Fruit fly (Drosophila melanogaster): ENCODE results near the gene Dnaaf4.

DNA sequence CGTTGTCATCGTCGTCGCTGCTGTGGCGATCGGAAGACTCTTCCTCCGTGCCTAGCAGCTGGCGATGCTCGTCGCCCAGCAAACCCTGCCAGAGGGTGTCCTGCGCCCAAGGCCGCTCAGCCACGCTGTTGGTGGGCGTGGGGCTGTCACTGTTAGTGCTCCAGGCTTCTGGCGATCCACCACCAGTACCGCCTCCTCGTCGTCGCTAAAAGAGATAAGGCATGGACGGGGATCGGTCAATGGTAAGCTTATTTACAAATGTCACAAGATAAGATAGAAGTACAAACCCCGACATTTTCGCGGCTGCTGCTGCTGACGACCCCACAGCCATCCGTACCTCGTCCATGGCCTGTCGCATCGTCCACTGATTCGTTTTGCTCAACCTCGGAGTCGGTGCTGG lies 16.2 kb downstream of the Dnaaf4 start:
- no peak for TF ChIP-seq CG8478 (optimal IDR thresholded peaks at IDR 0.05)
- TF ChIP-seq CTCF (optimal IDR thresholded peaks at IDR 0.05), result no peak
